Fruit fly (Drosophila melanogaster) whole organism, embryonic: ENCODE data around the gene sno.

Source experiments
- Atf3 ChIP-seq: fragments of 200-800 bp; sonication (Bioruptor generic); optimal IDR thresholded peaks from 3 replicates; lab custom pipeline; 2016; ENCODE audit warnings: missing biosample characterization, missing genetic modification characterization
- Awh ChIP-seq: fragments of 200-800 bp; sonication (Bioruptor generic); IDR thresholded peaks from 2 replicates; pipeline ENCODE4, ENCODE4 v1.3.6; 2022; ENCODE audit warnings: missing biosample characterization, missing genetic modification characterization
- Blimp-1 ChIP-seq: fragments of 200-800 bp; sonication (Bioruptor generic); optimal IDR thresholded peaks from 3 replicates; lab custom pipeline; 2018; ENCODE audit warnings: missing biosample characterization, missing genetic modification characterization, mild to moderate bottlenecking, moderate library complexity, missing genetic modification reagents
- CG1024 ChIP-seq: fragments of 200-800 bp; sonication (Bioruptor generic); IDR thresholded peaks from 2 replicates; pipeline ENCODE4 v1.3.6; 2022; ENCODE audit warnings: missing biosample characterization, missing genetic modification characterization
- CG11085 ChIP-seq: fragments of 200-800 bp; sonication (Bioruptor generic); IDR thresholded peaks from 2 replicates; pipeline ENCODE4 v1.3.6; 2022; ENCODE audit warnings: missing biosample characterization, missing genetic modification characterization
- CG12659 ChIP-seq: fragments of 200-800 bp; sonication (Bioruptor generic); optimal IDR thresholded peaks from 3 replicates; lab custom pipeline; 2017; ENCODE audit warnings: mild to moderate bottlenecking, missing biosample characterization, missing genetic modification reagents, missing genetic modification characterization
- CG12744 ChIP-seq: fragments of 200-800 bp; sonication (Bioruptor generic); optimal IDR thresholded peaks from 2 replicates; lab custom pipeline; 2016; ENCODE audit warnings: missing biosample characterization, missing genetic modification characterization
- CG13624 ChIP-seq: fragments of 200-800 bp; sonication (Bioruptor generic); optimal IDR thresholded peaks from 2 replicates; lab custom pipeline; 2016; ENCODE audit warnings: missing biosample characterization, missing genetic modification characterization
- CG17385 ChIP-seq: fragments of 200-800 bp; sonication (Bioruptor generic); optimal IDR thresholded peaks from 3 replicates; lab custom pipeline; 2018; ENCODE audit warnings: missing biosample characterization, mild to moderate bottlenecking, missing genetic modification characterization
- CG33557 ChIP-seq: fragments of 200-800 bp; sonication (Bioruptor generic); optimal IDR thresholded peaks from 2 replicates; lab custom pipeline; 2019; ENCODE audit warnings: missing biosample characterization, mild to moderate bottlenecking, missing genetic modification characterization, moderate library complexity
- CG4282 ChIP-seq: fragments of 200-800 bp; sonication (Bioruptor generic); optimal IDR thresholded peaks from 2 replicates; lab custom pipeline; 2016; ENCODE audit warnings: missing biosample characterization, missing genetic modification characterization
- CG43689 ChIP-seq: fragments of 200-800 bp; sonication (Bioruptor generic); IDR thresholded peaks from 2 replicates; pipeline ENCODE4 v1.3.6; 2022; ENCODE audit warnings: missing biosample characterization, missing genetic modification characterization
- CG4617 ChIP-seq: fragments of 200-800 bp; sonication (Bioruptor generic); optimal IDR thresholded peaks from 3 replicates; lab custom pipeline; 2016; ENCODE audit warnings: missing biosample characterization, missing genetic modification characterization, borderline replicate concordance
- CG4707 ChIP-seq: fragments of 200-800 bp; sonication (Bioruptor generic); optimal IDR thresholded peaks from 2 replicates; lab custom pipeline; 2018; ENCODE audit warnings: missing biosample characterization, mild to moderate bottlenecking, missing genetic modification characterization, moderate library complexity
- CG6175 ChIP-seq: fragments of 200-800 bp; sonication (Bioruptor generic); IDR thresholded peaks from 3 replicates; pipeline ENCODE4 v1.3.6; 2022; ENCODE audit warnings: missing biosample characterization, missing genetic modification characterization
- CG6765 ChIP-seq: fragments of 200-800 bp; sonication (Bioruptor generic); optimal IDR thresholded peaks from 3 replicates; lab custom pipeline; 2017; ENCODE audit warnings: missing biosample characterization, mild to moderate bottlenecking, missing genetic modification characterization
- CG7745 ChIP-seq: fragments of 200-800 bp; sonication (Bioruptor generic); optimal IDR thresholded peaks from 2 replicates; lab custom pipeline; 2018; ENCODE audit warnings: missing biosample characterization, mild to moderate bottlenecking, missing genetic modification characterization, moderate library complexity
- CG9215 ChIP-seq: fragments of 200-800 bp; sonication (Bioruptor generic); IDR thresholded peaks from 2 replicates; pipeline ENCODE4 v1.3.6; 2022; ENCODE audit warnings: missing biosample characterization, missing genetic modification characterization
- CG9817 ChIP-seq: fragments of 200-800 bp; sonication (Bioruptor generic); optimal IDR thresholded peaks from 2 replicates; lab custom pipeline; 2018; ENCODE audit warnings: missing biosample characterization, mild to moderate bottlenecking, missing genetic modification characterization, moderate library complexity
- Camta ChIP-seq: fragments of 200-800 bp; sonication (Bioruptor generic); optimal IDR thresholded peaks from 2 replicates; lab custom pipeline; 2016; ENCODE audit warnings: missing biosample characterization, missing genetic modification characterization
- Dll ChIP-seq: fragments of 200-800 bp; sonication (Bioruptor generic); IDR thresholded peaks from 4 replicates; pipeline ENCODE4 v1.3.6; 2022; ENCODE audit warnings: missing biosample characterization, missing genetic modification characterization; ENCODE audit not compliant: partially characterized antibody
- E2f1 ChIP-seq: fragments of 200-800 bp; sonication (Bioruptor generic); IDR thresholded peaks from 2 replicates; pipeline ENCODE4 v1.3.6; 2022; ENCODE audit warnings: missing biosample characterization, missing genetic modification characterization
- Gsc ChIP-seq: fragments of 200-800 bp; sonication (Bioruptor generic); IDR thresholded peaks from 2 replicates; pipeline ENCODE4 v1.3.6; 2022; ENCODE audit warnings: missing biosample characterization, missing genetic modification characterization
- HHEX ChIP-seq: fragments of 200-800 bp; sonication (Bioruptor generic); optimal IDR thresholded peaks from 3 replicates; lab custom pipeline; 2017; ENCODE audit warnings: missing biosample characterization, mild to moderate bottlenecking, missing genetic modification characterization, missing genetic modification reagents
- HLH54F ChIP-seq: fragments of 200-800 bp; sonication (Bioruptor generic); optimal IDR thresholded peaks from 3 replicates; lab custom pipeline; 2016; ENCODE audit warnings: missing biosample characterization, missing genetic modification characterization
- HLHmδ ChIP-seq: fragments of 200-800 bp; sonication (Bioruptor generic); optimal IDR thresholded peaks from 2 replicates; lab custom pipeline; 2018; ENCODE audit warnings: missing biosample characterization, mild to moderate bottlenecking, missing genetic modification characterization, moderate library complexity
- MESR4 ChIP-seq: fragments of 200-800 bp; sonication (Bioruptor generic); optimal IDR thresholded peaks from 2 replicates; lab custom pipeline; 2018; ENCODE audit warnings: missing biosample characterization, mild to moderate bottlenecking, missing genetic modification characterization, moderate library complexity
- NFAT ChIP-seq: fragments of 200-800 bp; sonication (Bioruptor generic); IDR thresholded peaks from 2 replicates; pipeline ENCODE4 v1.3.6; 2022; ENCODE audit warnings: missing biosample characterization, missing genetic modification characterization
- Opbp ChIP-seq: fragments of 200-800 bp; sonication (Bioruptor generic); IDR thresholded peaks from 3 replicates; pipeline ENCODE4 v1.3.6; 2022; ENCODE audit warnings: missing biosample characterization, missing genetic modification characterization; ENCODE audit not compliant: partially characterized antibody
- Poxn ChIP-seq: fragments of 200-800 bp; sonication (Bioruptor generic); IDR thresholded peaks from 2 replicates; pipeline ENCODE4 v1.3.6; 2022; ENCODE audit warnings: missing biosample characterization, missing genetic modification characterization
- Sox100B ChIP-seq: fragments of 200-800 bp; sonication (Bioruptor generic); optimal IDR thresholded peaks from 3 replicates; lab custom pipeline; 2018; ENCODE audit warnings: missing biosample characterization, mild to moderate bottlenecking, missing genetic modification characterization
- Vsx1 ChIP-seq: fragments of 200-800 bp; sonication (Bioruptor generic); optimal IDR thresholded peaks from 2 replicates; lab custom pipeline; 2017; ENCODE audit warnings: missing biosample characterization, mild to moderate bottlenecking, missing genetic modification characterization, missing genetic modification reagents
- ac ChIP-seq: fragments of 200-800 bp; sonication (Bioruptor generic); optimal IDR thresholded peaks from 3 replicates; lab custom pipeline; 2017; ENCODE audit warnings: missing biosample characterization, mild to moderate bottlenecking, missing genetic modification characterization
- ase ChIP-seq: fragments of 200-800 bp; sonication (Bioruptor generic); IDR thresholded peaks from 3 replicates; pipeline ENCODE4 v1.3.6; 2022; ENCODE audit warnings: missing biosample characterization, missing genetic modification characterization
- cad ChIP-seq: fragments of >200 bp; optimal IDR thresholded peaks from 2 replicates; lab custom pipeline; 2017; ENCODE audit warnings: missing biosample characterization, missing genetic modification characterization
- danr ChIP-seq: fragments of 200-800 bp; sonication (Bioruptor generic); IDR thresholded peaks from 2 replicates; pipeline ENCODE4 v1.3.6; 2022; ENCODE audit warnings: missing biosample characterization, missing genetic modification characterization
- dpn ChIP-seq, 2 experiments: fragments of 200-800 bp; sonication (Bioruptor generic); optimal IDR thresholded peaks; 3 replicates each; lab custom pipeline; 2016; ENCODE audit warnings: missing biosample characterization in 2 of 2, missing genetic modification characterization in 2 of 2
- ems ChIP-seq: fragments of 200-800 bp; sonication (Bioruptor generic); optimal IDR thresholded peaks from 3 replicates; lab custom pipeline; 2016; ENCODE audit warnings: missing biosample characterization, missing genetic modification characterization
- en ChIP-seq: fragments of 200-800 bp; sonication (Bioruptor generic); optimal IDR thresholded peaks from 2 replicates; lab custom pipeline; 2016; ENCODE audit warnings: missing biosample characterization, missing genetic modification characterization
- grau ChIP-seq: fragments of 200-800 bp; optimal IDR thresholded peaks from 3 replicates; lab custom pipeline; 2019; ENCODE audit warnings: missing biosample characterization, mild to moderate bottlenecking, missing genetic modification characterization, moderate library complexity
- her ChIP-seq: fragments of 200-800 bp; sonication (Bioruptor generic); optimal IDR thresholded peaks from 2 replicates; lab custom pipeline; 2016; ENCODE audit warnings: missing biosample characterization, missing genetic modification characterization
- kay ChIP-seq: fragments of 200-800 bp; sonication (Bioruptor generic); optimal IDR thresholded peaks from 2 replicates; lab custom pipeline; 2016; ENCODE audit warnings: missing biosample characterization, missing genetic modification characterization
- kni ChIP-seq: fragments of 200-800 bp; sonication (Bioruptor generic); optimal IDR thresholded peaks from 3 replicates; lab custom pipeline; 2017; ENCODE audit warnings: mild to moderate bottlenecking, missing biosample characterization, missing genetic modification reagents, missing genetic modification characterization
- nmo ChIP-seq: fragments of 200-800 bp; sonication (Bioruptor generic); optimal IDR thresholded peaks from 2 replicates; lab custom pipeline; 2018; ENCODE audit warnings: missing biosample characterization, mild to moderate bottlenecking, missing genetic modification characterization, moderate library complexity
- peb ChIP-seq: fragments of 200-800 bp; sonication (Bioruptor generic); IDR thresholded peaks from 2 replicates; pipeline ENCODE4 v1.3.6; 2022; ENCODE audit warnings: missing biosample characterization, missing genetic modification characterization
- pfk ChIP-seq: fragments of 200-800 bp; sonication (Bioruptor generic); optimal IDR thresholded peaks from 2 replicates; lab custom pipeline; 2018; ENCODE audit warnings: missing biosample characterization, mild to moderate bottlenecking, missing genetic modification characterization, moderate library complexity
- pita ChIP-seq: fragments of 200-800 bp; sonication (Bioruptor generic); optimal IDR thresholded peaks from 2 replicates; lab custom pipeline; 2017; ENCODE audit warnings: missing biosample characterization, mild to moderate bottlenecking, missing genetic modification characterization
- psq ChIP-seq: fragments of 200-800 bp; sonication (Bioruptor generic); optimal IDR thresholded peaks from 2 replicates; lab custom pipeline; 2017; ENCODE audit warnings: missing biosample characterization, missing genetic modification characterization
- run ChIP-seq: fragments of 200-800 bp; sonication (Bioruptor generic); optimal IDR thresholded peaks from 3 replicates; lab custom pipeline; 2018; ENCODE audit warnings: missing biosample characterization, mild to moderate bottlenecking, missing genetic modification characterization
- trem ChIP-seq: fragments of 200-800 bp; optimal IDR thresholded peaks from 3 replicates; lab custom pipeline; 2019; ENCODE audit warnings: missing biosample characterization, mild to moderate bottlenecking, missing genetic modification characterization, moderate library complexity
- usp ChIP-seq: fragments of >200 bp; optimal IDR thresholded peaks from 2 replicates; lab custom pipeline; 2017; ENCODE audit warnings: missing biosample characterization, missing genetic modification characterization
- vnd ChIP-seq: fragments of 200-800 bp; sonication (Bioruptor generic); IDR thresholded peaks from 3 replicates; pipeline ENCODE4 v1.3.6; 2022; ENCODE audit warnings: missing biosample characterization, missing genetic modification characterization; ENCODE audit not compliant: partially characterized antibody

Gene sno

dm6 chrX:13154783-13155182 is 56.7 kb downstream of the sno start, which contains the start of the genes CG4318 and CG4332 (continued):
- TF ChIP-seq CG9817 (tag; lab: Kevin White, UChicago) = no peak
- TF ChIP-seq pfk = no peak
- TF ChIP-seq CG4282 = no peak
- TF ChIP-seq Gsc (GFP tag; lab: Robert Waterston, UW) = no peak
- no peak for TF ChIP-seq run (tag; lab: Kevin White, UChicago)
- TF ChIP-seq HHEX = no peak
- no peak for TF ChIP-seq Poxn (GFP tag; lab: Robert Waterston, UW)
- no peak for TF ChIP-seq peb (GFP tag; lab: Robert Waterston, UW)
- no peak for TF ChIP-seq danr (GFP tag; lab: Robert Waterston, UW)
- no peak for TF ChIP-seq Camta
- no peak for TF ChIP-seq trem (tag; lab: Kevin White, UChicago)
- no peak for TF ChIP-seq CG13624
- TF ChIP-seq CG12744 (GFP tag; lab: Kevin White, UChicago) = no peak
- TF ChIP-seq NFAT (GFP tag; lab: Robert Waterston, UW) = no peak
- TF ChIP-seq Blimp-1 = no peak
- no peak for TF ChIP-seq usp (GFP tag; lab: Kevin White, UChicago)
- no peak for TF ChIP-seq Sox100B (GFP tag; lab: Kevin White, UChicago)
- TF ChIP-seq E2f1 = no peak
- TF ChIP-seq CG43689 (GFP tag; lab: Robert Waterston, UW) = no peak
- peak; percentile 48 for TF ChIP-seq MESR4 (GFP tag; lab: Kevin White, UChicago)
- TF ChIP-seq ase = no peak
- TF ChIP-seq CG1024 (GFP tag; lab: Robert Waterston, UW) = no peak
- no peak for TF ChIP-seq nmo (GFP tag; lab: Kevin White, UChicago)
- TF ChIP-seq CG4617 (GFP tag; lab: Kevin White, UChicago) = peak; percentile 2
- TF ChIP-seq CG17385 (GFP tag; lab: Kevin White, UChicago) = no peak
- no peak for TF ChIP-seq ac (GFP tag; lab: Kevin White, UChicago)
- no peak for TF ChIP-seq CG12659
- TF ChIP-seq Awh (GFP tag; lab: Robert Waterston, UW) = no peak
- no peak for TF ChIP-seq pita (GFP tag; lab: Kevin White, UChicago)
- TF ChIP-seq CG4707 (GFP tag; lab: Kevin White, UChicago) = no peak
- TF ChIP-seq Atf3 (GFP tag; lab: Kevin White, UChicago) = no peak
- TF ChIP-seq HLHmδ (GFP tag; lab: Kevin White, UChicago) = no peak
- TF ChIP-seq Opbp (GFP tag; lab: Robert Waterston, UW) = peak; percentile 89
- TF ChIP-seq Vsx1 (GFP tag; lab: Kevin White, UChicago) = no peak
- no peak for TF ChIP-seq kay (GFP tag; lab: Kevin White, UChicago)
- no peak for TF ChIP-seq cad (GFP tag; lab: Kevin White, UChicago)
- no peak for TF ChIP-seq psq
- no peak for TF ChIP-seq ems
- no peak for TF ChIP-seq CG33557 (GFP tag; lab: Kevin White, UChicago)
- TF ChIP-seq en (GFP tag; lab: Kevin White, UChicago) = no peak
- TF ChIP-seq vnd = peak; percentile 74
- TF ChIP-seq HLH54F (GFP tag; lab: Kevin White, UChicago) = no peak
- no peak for TF ChIP-seq CG7745 (tag; lab: Kevin White, UChicago)
- no peak for TF ChIP-seq CG6765 (GFP tag; lab: Kevin White, UChicago)
- TF ChIP-seq dpn (GFP tag; optimal IDR thresholded peaks at IDR 0.05; lab: Kevin White, UChicago) = no peak
- no peak for TF ChIP-seq her (GFP tag; lab: Kevin White, UChicago)
- no peak for TF ChIP-seq CG11085 (GFP tag; lab: Robert Waterston, UW)
- TF ChIP-seq CG9215 (GFP tag; lab: Robert Waterston, UW) = no peak
- no peak for TF ChIP-seq grau (tag; lab: Kevin White, UChicago)
- no peak for TF ChIP-seq kni (GFP tag; lab: Kevin White, UChicago)
- TF ChIP-seq CG6175 (GFP tag; lab: Robert Waterston, UW) = no peak
- peak; percentile 90 for TF ChIP-seq Dll (GFP tag; lab: Robert Waterston, UW)
